Fruit fly (Drosophila melanogaster) whole organism, embryonic: Measurements from ENCODE around the gene CCHa1.

ENCODE experiments used
- Atf-2 ChIP-seq: fragments of 200-800 bp; sonication (Bioruptor generic); optimal IDR thresholded peaks from 2 replicates; lab custom pipeline; 2016; ENCODE audit warnings: missing biosample characterization, missing genetic modification characterization
- BtbVII ChIP-seq: fragments of 200-800 bp; sonication (Bioruptor generic); optimal IDR thresholded peaks from 3 replicates; lab custom pipeline; 2017; ENCODE audit warnings: missing biosample characterization, mild to moderate bottlenecking, missing genetic modification characterization
- CG10274 ChIP-seq: fragments of 200-800 bp; sonication (Bioruptor generic); optimal IDR thresholded peaks from 3 replicates; lab custom pipeline; 2017; ENCODE audit warnings: missing biosample characterization, mild to moderate bottlenecking, missing genetic modification characterization
- CG10959 ChIP-seq: fragments of 200-800 bp; sonication (Bioruptor generic); IDR thresholded peaks from 2 replicates; pipeline ENCODE4 v1.3.6; 2022; ENCODE audit warnings: missing biosample characterization, missing genetic modification characterization
- CG1529 ChIP-seq: fragments of 200-800 bp; sonication (Bioruptor generic); optimal IDR thresholded peaks from 3 replicates; lab custom pipeline; 2018; ENCODE audit warnings: missing biosample characterization, missing genetic modification characterization
- CG1602 ChIP-seq: fragments of 200-800 bp; sonication (Bioruptor generic); optimal IDR thresholded peaks from 3 replicates; lab custom pipeline; 2016; ENCODE audit warnings: missing biosample characterization, missing genetic modification characterization
- CG17385 ChIP-seq: fragments of 200-800 bp; sonication (Bioruptor generic); optimal IDR thresholded peaks from 3 replicates; lab custom pipeline; 2018; ENCODE audit warnings: missing biosample characterization, mild to moderate bottlenecking, missing genetic modification characterization
- CG2678 ChIP-seq: fragments of 200-800 bp; sonication (Bioruptor generic); optimal IDR thresholded peaks from 3 replicates; lab custom pipeline; 2019; ENCODE audit warnings: missing biosample characterization, mild to moderate bottlenecking, missing genetic modification characterization, moderate library complexity
- CG6689 ChIP-seq: fragments of 200-800 bp; sonication (Bioruptor generic); IDR thresholded peaks from 2 replicates; pipeline ENCODE4 v1.3.6; 2022; ENCODE audit warnings: missing biosample characterization, missing genetic modification characterization
- CG8089 ChIP-seq: fragments of 200-800 bp; sonication (Bioruptor generic); optimal IDR thresholded peaks from 3 replicates; lab custom pipeline; 2016; ENCODE audit warnings: missing biosample characterization, missing genetic modification characterization
- CG9437 ChIP-seq: fragments of 200-800 bp; sonication (Bioruptor generic); optimal IDR thresholded peaks from 2 replicates; lab custom pipeline; 2018; ENCODE audit warnings: missing biosample characterization, mild to moderate bottlenecking, missing genetic modification characterization
- Dfd ChIP-seq, 2 experiments: fragments of >200 bp; optimal IDR thresholded peaks; 2 replicates each; lab custom pipeline; 2017; ENCODE audit warnings: missing biosample characterization in 2 of 2, missing genetic modification characterization in 2 of 2
- Dip3 ChIP-seq: fragments of 200-800 bp; sonication (Bioruptor generic); optimal IDR thresholded peaks from 3 replicates; lab custom pipeline; 2016; ENCODE audit warnings: missing biosample characterization, missing genetic modification characterization
- Ets97D ChIP-seq: fragments of 200-800 bp; sonication (Bioruptor generic); optimal IDR thresholded peaks from 3 replicates; lab custom pipeline; 2016; ENCODE audit warnings: missing biosample characterization, missing genetic modification characterization
- GATAe ChIP-seq: fragments of 200-800 bp; sonication (Bioruptor generic); conservative IDR thresholded peaks from 2 replicates; pipeline ENCODE4 v1.3.6; 2022; ENCODE audit warnings: missing biosample characterization, missing genetic modification characterization
- Gug ChIP-seq: fragments of 200-800 bp; sonication (Bioruptor generic); IDR thresholded peaks from 4 replicates; pipeline ENCODE4 v1.3.6; 2022; ENCODE audit warnings: missing biosample characterization, missing genetic modification characterization
- HmgD ChIP-seq: fragments of 200-800 bp; sonication (Bioruptor generic); optimal IDR thresholded peaks from 3 replicates; lab custom pipeline; 2016; ENCODE audit warnings: missing biosample characterization, missing genetic modification characterization
- MTF-1 ChIP-seq: fragments of 200-800 bp; sonication (Bioruptor generic); optimal IDR thresholded peaks from 2 replicates; lab custom pipeline; 2018; ENCODE audit warnings: missing biosample characterization, mild to moderate bottlenecking, missing genetic modification characterization, borderline replicate concordance
- NC2α ChIP-seq: fragments of 200-800 bp; sonication (Bioruptor generic); optimal IDR thresholded peaks from 2 replicates; lab custom pipeline; 2016; ENCODE audit warnings: missing biosample characterization, missing genetic modification characterization
- Optix ChIP-seq: fragments of 200-800 bp; sonication (Bioruptor generic); IDR thresholded peaks from 3 replicates; pipeline ENCODE4 v1.3.6; 2022; ENCODE audit warnings: missing biosample characterization, missing genetic modification characterization
- Six4 ChIP-seq: fragments of 200-800 bp; sonication (Bioruptor generic); optimal IDR thresholded peaks from 2 replicates; lab custom pipeline; 2016; ENCODE audit warnings: missing biosample characterization, missing genetic modification characterization
- Sry-β ChIP-seq: fragments of 200-800 bp; sonication (Bioruptor generic); optimal IDR thresholded peaks from 2 replicates; lab custom pipeline; 2018; ENCODE audit warnings: missing biosample characterization, mild to moderate bottlenecking, missing genetic modification characterization, moderate library complexity
- TFAM ChIP-seq: fragments of 200-800 bp; sonication (Bioruptor generic); optimal IDR thresholded peaks from 2 replicates; lab custom pipeline; 2017; ENCODE audit warnings: missing biosample characterization, missing genetic modification characterization, inconsistent platforms
- ab ChIP-seq: fragments of 200-800 bp; sonication (Bioruptor generic); optimal IDR thresholded peaks from 2 replicates; lab custom pipeline; 2016; ENCODE audit warnings: missing biosample characterization, missing genetic modification characterization
- abd-A ChIP-seq: fragments of 200-800 bp; sonication (Bioruptor generic); optimal IDR thresholded peaks from 3 replicates; lab custom pipeline; 2019; ENCODE audit warnings: missing biosample characterization, mild to moderate bottlenecking, missing genetic modification characterization, moderate library complexity
- ac ChIP-seq: fragments of 200-800 bp; sonication (Bioruptor generic); optimal IDR thresholded peaks from 3 replicates; lab custom pipeline; 2017; ENCODE audit warnings: missing biosample characterization, mild to moderate bottlenecking, missing genetic modification characterization
- az2 ChIP-seq: fragments of 200-800 bp; sonication (Bioruptor generic); optimal IDR thresholded peaks from 3 replicates; lab custom pipeline; 2016; ENCODE audit warnings: missing biosample characterization, missing genetic modification characterization
- chn ChIP-seq: fragments of 200-800 bp; sonication (Bioruptor generic); optimal IDR thresholded peaks from 2 replicates; lab custom pipeline; 2016; ENCODE audit warnings: missing biosample characterization, missing genetic modification characterization
- dmrt11E ChIP-seq: fragments of 200-800 bp; sonication (Bioruptor generic); optimal IDR thresholded peaks from 3 replicates; lab custom pipeline; 2018; ENCODE audit warnings: missing biosample characterization, mild to moderate bottlenecking, missing genetic modification characterization, moderate library complexity
- dmrt99B ChIP-seq: fragments of 200-800 bp; sonication (Bioruptor generic); optimal IDR thresholded peaks from 2 replicates; lab custom pipeline; 2018; ENCODE audit warnings: missing biosample characterization, mild to moderate bottlenecking, missing genetic modification characterization, moderate library complexity
- eyg ChIP-seq: fragments of 200-800 bp; sonication (Bioruptor generic); optimal IDR thresholded peaks from 3 replicates; lab custom pipeline; 2016; ENCODE audit warnings: missing biosample characterization, missing genetic modification characterization
- fd102C ChIP-seq: fragments of 200-800 bp; sonication (Bioruptor generic); optimal IDR thresholded peaks from 2 replicates; lab custom pipeline; 2018; ENCODE audit warnings: missing biosample characterization, mild to moderate bottlenecking, missing genetic modification characterization, moderate library complexity
- lab ChIP-seq: fragments of 200-800 bp; sonication (Bioruptor generic); optimal IDR thresholded peaks from 3 replicates; lab custom pipeline; 2017; ENCODE audit warnings: missing biosample characterization, missing genetic modification characterization, mild to moderate bottlenecking, moderate library complexity, missing genetic modification reagents
- lbe ChIP-seq: fragments of 200-800 bp; sonication (Bioruptor generic); optimal IDR thresholded peaks from 2 replicates; lab custom pipeline; 2016; ENCODE audit warnings: missing biosample characterization, mild to moderate bottlenecking, missing genetic modification characterization
- lmd ChIP-seq: fragments of 200-800 bp; sonication (Bioruptor generic); IDR thresholded peaks from 2 replicates; pipeline ENCODE4 v1.3.6; 2022; ENCODE audit warnings: missing biosample characterization, missing genetic modification characterization
- maf-S ChIP-seq: fragments of 200-800 bp; sonication (Bioruptor generic); optimal IDR thresholded peaks from 2 replicates; lab custom pipeline; 2016; ENCODE audit warnings: missing biosample characterization, missing genetic modification characterization
- oc ChIP-seq: fragments of 200-800 bp; sonication (Bioruptor generic); optimal IDR thresholded peaks from 2 replicates; lab custom pipeline; 2018; ENCODE audit warnings: missing biosample characterization, mild to moderate bottlenecking, missing genetic modification characterization, moderate library complexity
- odd ChIP-seq: fragments of 200-800 bp; sonication (Bioruptor generic); optimal IDR thresholded peaks from 2 replicates; lab custom pipeline; 2017; ENCODE audit warnings: missing biosample characterization, mild to moderate bottlenecking, missing genetic modification characterization
- org-1 ChIP-seq: fragments of 200-800 bp; sonication (Bioruptor generic); optimal IDR thresholded peaks from 2 replicates; lab custom pipeline; 2017; ENCODE audit warnings: missing biosample characterization, missing genetic modification characterization
- p53 ChIP-seq: fragments of 200-800 bp; sonication (Bioruptor generic); optimal IDR thresholded peaks from 2 replicates; lab custom pipeline; 2016; ENCODE audit warnings: missing biosample characterization, missing genetic modification characterization
- peb ChIP-seq: fragments of 200-800 bp; sonication (Bioruptor generic); IDR thresholded peaks from 2 replicates; pipeline ENCODE4 v1.3.6; 2022; ENCODE audit warnings: missing biosample characterization, missing genetic modification characterization
- pfk ChIP-seq: fragments of 200-800 bp; sonication (Bioruptor generic); optimal IDR thresholded peaks from 2 replicates; lab custom pipeline; 2018; ENCODE audit warnings: missing biosample characterization, mild to moderate bottlenecking, missing genetic modification characterization, moderate library complexity
- sd ChIP-seq: fragments of 200-800 bp; sonication (Bioruptor generic); optimal IDR thresholded peaks from 3 replicates; lab custom pipeline; 2018; ENCODE audit warnings: missing biosample characterization, mild to moderate bottlenecking, missing genetic modification characterization, moderate library complexity
- sim ChIP-seq: fragments of 200-800 bp; sonication (Bioruptor generic); IDR thresholded peaks from 2 replicates; pipeline ENCODE4 v1.3.6; 2022; ENCODE audit warnings: missing biosample characterization, missing genetic modification characterization
- sisA ChIP-seq: fragments of 200-800 bp; sonication (Bioruptor generic); IDR thresholded peaks from 2 replicates; pipeline ENCODE4 v1.3.6; 2022; ENCODE audit warnings: missing biosample characterization, missing genetic modification characterization
- slbo ChIP-seq: fragments of 200-800 bp; sonication (Bioruptor generic); IDR thresholded peaks from 2 replicates; pipeline ENCODE4 v1.3.6; 2022; ENCODE audit warnings: missing biosample characterization, missing genetic modification characterization
- tin ChIP-seq: fragments of 200-800 bp; sonication (Bioruptor generic); optimal IDR thresholded peaks from 3 replicates; lab custom pipeline; 2016; ENCODE audit warnings: missing biosample characterization, missing genetic modification characterization
- trem ChIP-seq: fragments of 200-800 bp; optimal IDR thresholded peaks from 3 replicates; lab custom pipeline; 2019; ENCODE audit warnings: missing biosample characterization, mild to moderate bottlenecking, missing genetic modification characterization, moderate library complexity
- unpg ChIP-seq: fragments of 200-800 bp; sonication (Bioruptor generic); optimal IDR thresholded peaks from 3 replicates; lab custom pipeline; 2018; ENCODE audit warnings: missing biosample characterization, mild to moderate bottlenecking, missing genetic modification characterization, moderate library complexity
- zen ChIP-seq: fragments of 200-800 bp; sonication (Bioruptor generic); optimal IDR thresholded peaks from 3 replicates; lab custom pipeline; 2018; ENCODE audit warnings: missing biosample characterization, mild to moderate bottlenecking, missing genetic modification characterization, moderate library complexity

The CCHa1 gene

dm6 chr3R:14053037-14053808 is 43.4 kb downstream of the CCHa1 start (continued):
- TF ChIP-seq CG1602 (GFP tag; lab: Kevin White, UChicago) = peak; percentile 93
- peak; percentile 92 for TF ChIP-seq CG10274 (GFP tag; lab: Kevin White, UChicago)
- peak; percentile 45 for TF ChIP-seq CG8089 (GFP tag; lab: Kevin White, UChicago)
- peak; percentile 93 for TF ChIP-seq MTF-1 (GFP tag; lab: Kevin White, UChicago)
- peak; percentile 48 for TF ChIP-seq ac
- TF ChIP-seq CG10959 (GFP tag; lab: Robert Waterston, UW) = peak; percentile 84; the same call in 1 of the 2 replicates
- peak; percentile 98 for TF ChIP-seq CG2678 (tag; lab: Kevin White, UChicago)
- peak; percentile 84 for TF ChIP-seq trem (tag; lab: Kevin White, UChicago)
- TF ChIP-seq TFAM = peak; percentile 39
- TF ChIP-seq CG6689 (GFP tag; lab: Robert Waterston, UW) = peak; percentile 97
- TF ChIP-seq maf-S (GFP tag; lab: Kevin White, UChicago) = peak; percentile 58
- TF ChIP-seq fd102C (GFP tag; lab: Kevin White, UChicago) = no peak
- TF ChIP-seq p53 = no peak
- TF ChIP-seq lmd (GFP tag; lab: Robert Waterston, UW) = peak; percentile 99
- TF ChIP-seq Gug (GFP tag; lab: Robert Waterston, UW) = peak; percentile 98
- peak; percentile 98 for TF ChIP-seq sisA
- TF ChIP-seq sd (tag; lab: Kevin White, UChicago) = peak; percentile 98
- TF ChIP-seq unpg (GFP tag; lab: Kevin White, UChicago) = peak; percentile 97
- TF ChIP-seq zen = peak; percentile 89
- peak; percentile 88 for TF ChIP-seq Dip3 (GFP tag; lab: Kevin White, UChicago)
- TF ChIP-seq chn (GFP tag; lab: Kevin White, UChicago) = peak; percentile 75
- TF ChIP-seq CG1529 = peak; percentile 94
- TF ChIP-seq dmrt99B (tag; lab: Kevin White, UChicago) = peak; percentile 98
- TF ChIP-seq org-1 (GFP tag; lab: Kevin White, UChicago) = peak; percentile 91
- peak; percentile 67 for TF ChIP-seq ab
- TF ChIP-seq Dfd (GFP tag; optimal IDR thresholded peaks at IDR 0.05; lab: Kevin White, UChicago) = no peak
- peak; percentile 92 for TF ChIP-seq lbe (GFP tag; lab: Kevin White, UChicago)
- peak; percentile 96 for TF ChIP-seq tin (GFP tag; lab: Kevin White, UChicago)
- TF ChIP-seq abd-A (tag; lab: Kevin White, UChicago) = peak; percentile 83
- TF ChIP-seq BtbVII (GFP tag; lab: Kevin White, UChicago) = peak; percentile 97
- TF ChIP-seq odd = peak; percentile 94
- TF ChIP-seq HmgD (GFP tag; lab: Kevin White, UChicago) = peak; percentile 23
- peak; percentile 93 for TF ChIP-seq peb (GFP tag; lab: Robert Waterston, UW)
- peak; percentile 93 for TF ChIP-seq CG17385
- peak; percentile 97 for TF ChIP-seq Optix (GFP tag; lab: Robert Waterston, UW)
- peak; percentile 58 for TF ChIP-seq Atf-2 (GFP tag; lab: Kevin White, UChicago)
- TF ChIP-seq slbo (GFP tag; lab: Robert Waterston, UW) = peak; percentile 99
- peak; percentile 57 for TF ChIP-seq dmrt11E (tag; lab: Kevin White, UChicago)
- peak; percentile 49 for TF ChIP-seq eyg (GFP tag; lab: Kevin White, UChicago)
- TF ChIP-seq lab = peak; percentile 99
- peak; percentile 94 for TF ChIP-seq GATAe
- TF ChIP-seq sim (GFP tag; lab: Robert Waterston, UW) = peak; percentile 94
- TF ChIP-seq Ets97D (GFP tag; lab: Kevin White, UChicago) = peak; percentile 57
- peak; percentile 89 for TF ChIP-seq CG9437 (GFP tag; lab: Kevin White, UChicago)
- TF ChIP-seq Six4 (GFP tag; lab: Kevin White, UChicago) = peak; percentile 93
- TF ChIP-seq Sry-β (GFP tag; lab: Kevin White, UChicago) = peak; percentile 35
- peak; percentile 27 for TF ChIP-seq NC2α
- peak; percentile 98 for TF ChIP-seq oc (tag; lab: Kevin White, UChicago)
- TF ChIP-seq az2 (GFP tag; lab: Kevin White, UChicago) = peak; percentile 95
- TF ChIP-seq pfk = no peak
